ENCODE assay signal across 1 fruit fly cellular context in the genomic region with DNA sequence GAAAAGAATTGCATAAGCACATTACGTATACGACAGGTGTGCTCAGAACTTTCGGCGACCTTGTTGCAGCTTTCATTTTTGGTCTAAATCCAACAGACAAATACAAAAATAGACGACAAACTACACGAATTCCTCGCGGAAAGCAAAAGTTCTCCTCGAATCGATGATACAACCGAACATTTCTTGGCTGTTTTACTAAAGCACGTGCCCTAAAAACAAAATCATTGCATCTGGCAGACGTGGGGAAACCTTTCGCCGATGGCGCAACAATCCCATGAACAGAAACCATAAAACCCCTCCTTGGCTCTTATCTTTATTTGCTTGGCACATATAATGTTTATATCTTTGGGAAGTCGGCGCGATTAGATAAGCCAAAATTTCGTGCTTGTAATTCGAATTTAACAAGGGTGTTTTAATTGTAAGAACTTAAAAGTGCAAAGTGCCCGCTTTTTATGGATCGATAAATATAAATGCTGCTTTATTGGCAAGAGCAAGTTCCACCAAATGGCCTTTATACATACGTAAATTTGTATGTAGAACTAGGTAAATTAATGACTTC.
TF ChIP-seq lines count a peak whose summit lies in the region.

No protein-coding gene starts in this region.

TF ChIP-seq in whole organism, embryonic, 481 proteins besides CTCF, POLR2A, EP300 and RAD21 (continued from another document):
- no peak for TF ChIP-seq Trl (optimal IDR thresholded peaks at IDR 0.05; lab: Kevin White, UChicago)
- no peak for TF ChIP-seq Trl (GFP tag; optimal IDR thresholded peaks at IDR 0.05; lab: Kevin White, UChicago)
- TF ChIP-seq cwo (GFP tag; optimal IDR thresholded peaks at IDR 0.05; lab: Kevin White, UChicago) = peak; percentile 39
- TF ChIP-seq CG10431 (GFP tag; optimal IDR thresholded peaks at IDR 0.05; lab: Kevin White, UChicago) = peak; percentile 9
- TF ChIP-seq CG5245 (GFP tag; optimal IDR thresholded peaks at IDR 0.05; lab: Kevin White, UChicago) = no peak
- no peak for TF ChIP-seq Xrp1 (GFP tag; IDR thresholded peaks at IDR 0.05; lab: Robert Waterston, UW)
- TF ChIP-seq Fer3 (tag; optimal IDR thresholded peaks at IDR 0.05; lab: Kevin White, UChicago) = no peak
- no peak for TF ChIP-seq CG2120 (GFP tag; optimal IDR thresholded peaks at IDR 0.05; lab: Kevin White, UChicago)
